Worm (Caenorhabditis elegans): ENCODE results near the gene str-109.

str-109 gene

ce11 chrV:16180350-16180749, 18.3 kb upstream of the str-109 start, which contains the start of gene str-106:
Gene str-106 (plus strand): TSS chrV:16180650.
- TF ChIP-seq ztf-28 (GFP tag; IDR thresholded peaks at IDR 0.05) = no peak
- no peak for TF ChIP-seq die-1 (tag; optimal IDR thresholded peaks at IDR 0.05)
- TF ChIP-seq F22D6.2 (tag; optimal IDR thresholded peaks at IDR 0.05) = no peak
- TF ChIP-seq bed-1 (GFP tag; IDR thresholded peaks at IDR 0.05) = no peak
- no peak for TF ChIP-seq ceh-79 (tag; optimal IDR thresholded peaks at IDR 0.05)
- no peak for TF ChIP-seq egl-44 (GFP tag; IDR thresholded peaks at IDR 0.05)
- no peak for TF ChIP-seq hmg-20 (GFP tag; IDR thresholded peaks at IDR 0.05)
- TF ChIP-seq dpff-1 (tag; optimal IDR thresholded peaks at IDR 0.05) = no peak
- TF ChIP-seq F57C9.4 (tag; optimal IDR thresholded peaks at IDR 0.05) = no peak
- TF ChIP-seq ztf-3 (GFP tag; optimal IDR thresholded peaks at IDR 0.05) = no peak
- no peak for TF ChIP-seq hlh-12 (tag; optimal IDR thresholded peaks at IDR 0.05)
- no peak for TF ChIP-seq let-607 (tag; optimal IDR thresholded peaks at IDR 0.05)
- TF ChIP-seq ceh-91 (GFP tag; IDR thresholded peaks at IDR 0.05) = no peak

ce11 chrV:16175757-16176156, 13.7 kb upstream of the str-109 start, which contains the start of gene cyp-33D1:
Gene cyp-33D1 (minus strand): TSS chrV:16175857.
- TF ChIP-seq aptf-3 (GFP tag; IDR thresholded peaks at IDR 0.05) = no peak
- no peak for TF ChIP-seq B0261.1 (tag; optimal IDR thresholded peaks at IDR 0.05)
- TF ChIP-seq lin-26 (GFP tag; IDR thresholded peaks at IDR 0.05) = no peak
- TF ChIP-seq chd-7 (tag; optimal IDR thresholded peaks at IDR 0.05) = no peak
- no peak for TF ChIP-seq rec-8 (tag; optimal IDR thresholded peaks at IDR 0.05)
- no peak for TF ChIP-seq lin-40 (tag; optimal IDR thresholded peaks at IDR 0.05)
- TF ChIP-seq D2030.7 (GFP tag; IDR thresholded peaks at IDR 0.05) = no peak
- TF ChIP-seq lir-1 (GFP tag; conservative IDR thresholded peaks at IDR 0.05) = no peak
- TF ChIP-seq hsf-1 (GFP tag; IDR thresholded peaks at IDR 0.05) = no peak
- no peak for TF ChIP-seq hrde-1 (tag; optimal IDR thresholded peaks at IDR 0.05; ENCODE audit: borderline replicate concordance)
- no peak for TF ChIP-seq lsy-27 (tag; optimal IDR thresholded peaks at IDR 0.05; ENCODE audit: borderline replicate concordance, insufficient read depth)
- TF ChIP-seq lag-1 (GFP tag; IDR thresholded peaks at IDR 0.05) = no peak
- TF ChIP-seq cebp-1 (GFP tag; IDR thresholded peaks at IDR 0.05) = no peak
- TF ChIP-seq cebp-1 (tag; optimal IDR thresholded peaks at IDR 0.05) = no peak
- TF ChIP-seq K12H6.12 (tag; optimal IDR thresholded peaks at IDR 0.05) = no peak

- no peak for TF ChIP-seq D2030.7 (GFP tag; IDR thresholded peaks at IDR 0.05)
- no peak for TF ChIP-seq F33H1.4 (GFP tag; IDR thresholded peaks at IDR 0.05)
- TF ChIP-seq attf-3 (GFP tag; conservative IDR thresholded peaks at IDR 0.05) = no peak
- TF ChIP-seq nhr-80 (tag; optimal IDR thresholded peaks at IDR 0.05) = peak; percentile 32
Observed at ce11 chrV:16175227-16175626, 13.2 kb upstream of the str-109 start.

- TF ChIP-seq mxl-1 (tag; optimal IDR thresholded peaks at IDR 0.05) = no peak
- no peak for TF ChIP-seq rec-8 (tag; optimal IDR thresholded peaks at IDR 0.05)
- TF ChIP-seq lsy-27 (tag; optimal IDR thresholded peaks at IDR 0.05; ENCODE audit: borderline replicate concordance, insufficient read depth) = no peak
- TF ChIP-seq zim-3 (tag; optimal IDR thresholded peaks at IDR 0.05) = no peak
- TF ChIP-seq dpff-1 (tag; optimal IDR thresholded peaks at IDR 0.05) = no peak
- no peak for TF ChIP-seq F39B2.1 (GFP tag; IDR thresholded peaks at IDR 0.05)
- TF ChIP-seq K12H6.12 (tag; optimal IDR thresholded peaks at IDR 0.05) = no peak
Observed at ce11 chrV:16174109-16174508, 12.1 kb upstream of the str-109 start.
